Worm (Caenorhabditis elegans) whole organism, L2 larva: Measurements from ENCODE around the gene clec-62.

Experiments
- C34F6.9 ChIP-seq: fragments of 150-350 bp; optimal IDR thresholded peaks from 2 replicates; lab custom pipeline; 2014; ENCODE audit warnings: missing biosample characterization, missing genetic modification characterization
- F13H6.1 ChIP-seq: sonication (generic microtip); optimal IDR thresholded peaks from 2 replicates; lab custom pipeline; 2016; ENCODE audit warnings: missing genetic modification characterization, missing compliant biosample characterization
- R02D3.7 ChIP-seq: fragments of 150-350 bp; optimal IDR thresholded peaks from 2 replicates; lab custom pipeline; 2014; ENCODE audit warnings: missing biosample characterization, missing genetic modification characterization
- Y55F3AM.14 ChIP-seq: fragments of 200-800 bp; sonication (Bioruptor generic); optimal IDR thresholded peaks from 2 replicates; lab custom pipeline; 2018; ENCODE audit warnings: mild to moderate bottlenecking, missing genetic modification characterization, missing compliant biosample characterization
- ZK546.5 ChIP-seq: sonication (generic microtip); optimal IDR thresholded peaks from 2 replicates; lab custom pipeline; 2017; ENCODE audit warnings: missing biosample characterization, missing genetic modification characterization
- alr-1 ChIP-seq: fragments of 150-350 bp; optimal IDR thresholded peaks from 2 replicates; lab custom pipeline; 2014; ENCODE audit warnings: missing biosample characterization, missing genetic modification characterization
- aly-2 ChIP-seq: fragments of 150-350 bp; optimal IDR thresholded peaks from 2 replicates; lab custom pipeline; 2014; ENCODE audit warnings: missing biosample characterization, missing genetic modification characterization
- ceh-16 ChIP-seq: fragments of 150-350 bp; optimal IDR thresholded peaks from 2 replicates; lab custom pipeline; 2014; ENCODE audit warnings: missing biosample characterization, missing genetic modification characterization
- ceh-82 ChIP-seq: fragments of 150-350 bp; optimal IDR thresholded peaks from 2 replicates; lab custom pipeline; 2014; ENCODE audit warnings: missing biosample characterization, missing genetic modification characterization
- dmd-4 ChIP-seq: sonication (generic microtip); optimal IDR thresholded peaks from 2 replicates; lab custom pipeline; 2017; ENCODE audit warnings: missing biosample characterization, missing genetic modification characterization
- elt-1 ChIP-seq: fragments of 150-350 bp; optimal IDR thresholded peaks from 2 replicates; lab custom pipeline; 2014; ENCODE audit warnings: missing biosample characterization, missing genetic modification characterization
- fos-1 ChIP-seq: fragments of 150-350 bp; optimal IDR thresholded peaks from 2 replicates; lab custom pipeline; 2014; ENCODE audit warnings: missing biosample characterization, missing genetic modification characterization
- gmeb-1 ChIP-seq: fragments of 150-350 bp; optimal IDR thresholded peaks from 2 replicates; lab custom pipeline; 2014; ENCODE audit warnings: missing biosample characterization, missing genetic modification characterization
- lin-11 ChIP-seq: fragments of 150-350 bp; sonication (generic microtip); optimal IDR thresholded peaks from 2 replicates; lab custom pipeline; 2014; ENCODE audit warnings: missing biosample characterization, missing genetic modification characterization, inconsistent platforms, mixed read lengths
- lin-39 ChIP-seq: fragments of 150-350 bp; optimal IDR thresholded peaks from 2 replicates; lab custom pipeline; 2014; ENCODE audit warnings: missing biosample characterization, missing genetic modification reagents, missing genetic modification characterization
- lsy-2 ChIP-seq, 2 experiments: fragments of 150-350 bp in 1 of 2; sonication (generic microtip) in 1 of 2; optimal IDR thresholded peaks; 2 replicates each; lab custom pipeline; 2014 to 2017; ENCODE audit warnings: missing biosample characterization in 2 of 2, missing genetic modification characterization in 2 of 2
- mdl-1 ChIP-seq, 2 experiments: fragments of 150-350 bp in 1 of 2; sonication (generic microtip) in 1 of 2; optimal IDR thresholded peaks; 2 replicates each; lab custom pipeline; 2017; ENCODE audit warnings: missing biosample characterization in 2 of 2, missing genetic modification characterization in 2 of 2
- nhr-10 ChIP-seq: sonication (generic microtip); optimal IDR thresholded peaks from 2 replicates; lab custom pipeline; 2017; ENCODE audit warnings: missing biosample characterization, missing genetic modification characterization
- nhr-129 ChIP-seq: fragments of 150-350 bp; optimal IDR thresholded peaks from 2 replicates; lab custom pipeline; 2014; ENCODE audit warnings: missing biosample characterization, missing genetic modification characterization
- nhr-21 ChIP-seq: fragments of 150-350 bp; optimal IDR thresholded peaks from 2 replicates; lab custom pipeline; 2014; ENCODE audit warnings: missing biosample characterization, missing genetic modification characterization
- nhr-23 ChIP-seq: fragments of 150-350 bp; optimal IDR thresholded peaks from 2 replicates; lab custom pipeline; 2014; ENCODE audit warnings: missing biosample characterization, missing genetic modification reagents, missing genetic modification characterization
- nhr-25 ChIP-seq: fragments of 150-350 bp; sonication (generic microtip); optimal IDR thresholded peaks from 3 replicates; lab custom pipeline; 2014; ENCODE audit warnings: missing biosample characterization, missing genetic modification characterization
- sma-3 ChIP-seq: sonication (generic microtip); optimal IDR thresholded peaks from 2 replicates; lab custom pipeline; 2016; ENCODE audit warnings: missing genetic modification reagents, missing genetic modification characterization, missing compliant biosample characterization
- sma-9 ChIP-seq, 2 experiments: fragments of 150-350 bp in 1 of 2; sonication (generic microtip) in 1 of 2; optimal IDR thresholded peaks; 2 replicates each; lab custom pipeline; 2014 to 2016; ENCODE audit warnings: missing genetic modification characterization in 2 of 2, mild to moderate bottlenecking in 1 of 2, missing biosample characterization in 1 of 2, missing compliant biosample characterization in 1 of 2, missing genetic modification reagents in 1 of 2, moderate library complexity in 1 of 2
- unc-39 ChIP-seq: fragments of 150-350 bp; optimal IDR thresholded peaks from 2 replicates; lab custom pipeline; 2014; ENCODE audit warnings: missing biosample characterization, missing genetic modification characterization
- unc-55 ChIP-seq: fragments of 150-350 bp; sonication (generic microtip); optimal IDR thresholded peaks from 3 replicates; lab custom pipeline; 2014; ENCODE audit warnings: missing biosample characterization, missing genetic modification reagents, missing genetic modification characterization
- zag-1 ChIP-seq: fragments of 150-350 bp; optimal IDR thresholded peaks from 2 replicates; lab custom pipeline; 2014; ENCODE audit warnings: missing biosample characterization, missing genetic modification characterization
- ztf-1 ChIP-seq: fragments of 200-800 bp; sonication (Bioruptor generic); conservative IDR thresholded peaks from 2 replicates; pipeline ENCODE4 v1.3.6; 2022; ENCODE audit warnings: missing genetic modification characterization, missing compliant biosample characterization

clec-62 gene

ce11 chrII:12918960-12919553 lies 24.1 kb upstream of the clec-62 start, which contains the start of the genes F58G1.2 and wago-4:
TSS of gene F58G1.2 (minus strand) at chrII:12919010.
TSS of gene wago-4 (plus strand) at chrII:12919551.
- TF ChIP-seq lin-39 (no peak), sma-3 (GFP tag; lab: Kevin White, UChicago) (no peak), lsy-2 (tag; optimal IDR thresholded peaks at IDR 0.05; lab: Kevin White, UChicago) (peak; percentile 34 to 88), R02D3.7 (peak; percentile 71), unc-55 (peak; percentile 56)

ce11 chrII:12914514-12915075 lies 19.7 kb upstream of the clec-62 start, which contains the start of gene F35C5.12:
TSS of gene F35C5.12 (minus strand) at chrII:12914564.
- peak; percentile 8 to 74 for TF ChIP-seq lsy-2 (tag; optimal IDR thresholded peaks at IDR 0.05; lab: Kevin White, UChicago)
- peak; percentile 46 for TF ChIP-seq C34F6.9 (tag; lab: Kevin White, UChicago)
- peak; percentile 91 for TF ChIP-seq gmeb-1 (tag; lab: Kevin White, UChicago)
- TF ChIP-seq nhr-25 (tag; lab: Kevin White, UChicago): peak; percentile 36
- TF ChIP-seq lin-11 (tag; lab: Kevin White, UChicago): no peak
- TF ChIP-seq sma-3 (GFP tag; lab: Kevin White, UChicago): peak; percentile 60
- TF ChIP-seq sma-9 (GFP tag; optimal IDR thresholded peaks at IDR 0.05; lab: Kevin White, UChicago): peak; percentile 47
- no peak for TF ChIP-seq sma-9 (tag; optimal IDR thresholded peaks at IDR 0.05; lab: Kevin White, UChicago)
- TF ChIP-seq fos-1 (tag; lab: Kevin White, UChicago): peak; percentile 30
- peak; percentile 55 for TF ChIP-seq unc-55
- TF ChIP-seq nhr-23 (tag; lab: Kevin White, UChicago): no peak
- TF ChIP-seq nhr-21 (tag; lab: Kevin White, UChicago): peak; percentile 12
- TF ChIP-seq ceh-16 (tag; lab: Kevin White, UChicago): peak; percentile 2
- no peak for TF ChIP-seq ceh-82 (tag; lab: Kevin White, UChicago)
- peak; percentile 6 for TF ChIP-seq F13H6.1 (tag; lab: Kevin White, UChicago)
- no peak for TF ChIP-seq elt-1 (tag; lab: Kevin White, UChicago)

- TF ChIP-seq nhr-129: no peak
- no peak for TF ChIP-seq lsy-2 (tag; optimal IDR thresholded peaks at IDR 0.05; lab: Kevin White, UChicago)
- TF ChIP-seq, all 48 proteins: peak for 0
Measured at ce11 chrII:12908779-12909178, 13.9 kb upstream of the clec-62 start, which contains the start of gene ddn-2. TSS of gene ddn-2 (plus strand) at chrII:12909079.

- TF ChIP-seq C34F6.9 (tag; lab: Kevin White, UChicago): no peak
- no peak for TF ChIP-seq mdl-1 (tag; optimal IDR thresholded peaks at IDR 0.05; lab: Kevin White, UChicago)
- no peak for TF ChIP-seq zag-1
- TF ChIP-seq unc-39: no peak
- TF ChIP-seq nhr-10 (tag; lab: Kevin White, UChicago): no peak
- no peak for TF ChIP-seq aly-2 (tag; lab: Kevin White, UChicago)
- no peak for TF ChIP-seq ZK546.5 (tag; lab: Kevin White, UChicago)
- TF ChIP-seq ceh-16 (tag; lab: Kevin White, UChicago): no peak
- TF ChIP-seq nhr-25 (tag; lab: Kevin White, UChicago): no peak
Measured at ce11 chrII:12907070-12907469, 12.1 kb upstream of the clec-62 start, which contains the start of gene nspb-11. TSS of gene nspb-11 (plus strand) at chrII:12907370.

ce11 chrII:12904174-12904573 lies 9.2 kb upstream of the clec-62 start, which contains the start of gene clec-66:
TSS of gene clec-66 (plus strand) at chrII:12904398.
- TF ChIP-seq elt-1 (tag; lab: Kevin White, UChicago) (no peak), fos-1 (tag; lab: Kevin White, UChicago) (peak; percentile 91), ztf-1 (GFP tag; lab: Robert Waterston, UW) (no peak), lin-11 (tag; lab: Kevin White, UChicago) (no peak), Y55F3AM.14 (GFP tag; lab: Kevin White, UChicago) (no peak), unc-39 (no peak), alr-1 (tag; lab: Kevin White, UChicago) (no peak)
- TF ChIP-seq, all 48 proteins: peak for 1

- TF ChIP-seq fos-1 (tag; lab: Kevin White, UChicago) (peak; percentile 70), dmd-4 (tag; lab: Kevin White, UChicago) (no peak), sma-3 (GFP tag; lab: Kevin White, UChicago) (no peak)
Measured at ce11 chrII:12901025-12901424, 6.1 kb upstream of the clec-62 start, which contains the start of gene clec-65. TSS of gene clec-65 (plus strand) at chrII:12901325.
